Worm (Caenorhabditis elegans): Measurements from ENCODE around the gene lin-24.

- TF ChIP-seq dao-5 (tag; optimal IDR thresholded peaks at IDR 0.05) = no peak
- TF ChIP-seq him-1 (tag; optimal IDR thresholded peaks at IDR 0.05) = no peak
Observed at ce11 chrIV:12110339-12110738, 19.0 kb upstream of the lin-24 start, which contains the start of gene col-129.

Measured in whole organism, L4/young adult.